Worm (Caenorhabditis elegans) whole organism, L4/young adult: Measurements from ENCODE around the gene R10H10.3.

Source experiments
- W03F9.2 ChIP-seq: fragments of 150-350 bp; optimal IDR thresholded peaks from 2 replicates; lab custom pipeline; 2014; ENCODE audit warnings: missing biosample characterization, missing genetic modification characterization
- dao-5 ChIP-seq: sonication (generic microtip); optimal IDR thresholded peaks from 2 replicates; lab custom pipeline; 2016; ENCODE audit warnings: missing genotype, missing genetic modification characterization, moderate library complexity, missing compliant biosample characterization
- him-1 ChIP-seq: sonication (generic microtip); optimal IDR thresholded peaks from 2 replicates; lab custom pipeline; 2016; ENCODE audit warnings: missing genotype, missing genetic modification reagents, missing genetic modification characterization, missing compliant biosample characterization

DNA sequence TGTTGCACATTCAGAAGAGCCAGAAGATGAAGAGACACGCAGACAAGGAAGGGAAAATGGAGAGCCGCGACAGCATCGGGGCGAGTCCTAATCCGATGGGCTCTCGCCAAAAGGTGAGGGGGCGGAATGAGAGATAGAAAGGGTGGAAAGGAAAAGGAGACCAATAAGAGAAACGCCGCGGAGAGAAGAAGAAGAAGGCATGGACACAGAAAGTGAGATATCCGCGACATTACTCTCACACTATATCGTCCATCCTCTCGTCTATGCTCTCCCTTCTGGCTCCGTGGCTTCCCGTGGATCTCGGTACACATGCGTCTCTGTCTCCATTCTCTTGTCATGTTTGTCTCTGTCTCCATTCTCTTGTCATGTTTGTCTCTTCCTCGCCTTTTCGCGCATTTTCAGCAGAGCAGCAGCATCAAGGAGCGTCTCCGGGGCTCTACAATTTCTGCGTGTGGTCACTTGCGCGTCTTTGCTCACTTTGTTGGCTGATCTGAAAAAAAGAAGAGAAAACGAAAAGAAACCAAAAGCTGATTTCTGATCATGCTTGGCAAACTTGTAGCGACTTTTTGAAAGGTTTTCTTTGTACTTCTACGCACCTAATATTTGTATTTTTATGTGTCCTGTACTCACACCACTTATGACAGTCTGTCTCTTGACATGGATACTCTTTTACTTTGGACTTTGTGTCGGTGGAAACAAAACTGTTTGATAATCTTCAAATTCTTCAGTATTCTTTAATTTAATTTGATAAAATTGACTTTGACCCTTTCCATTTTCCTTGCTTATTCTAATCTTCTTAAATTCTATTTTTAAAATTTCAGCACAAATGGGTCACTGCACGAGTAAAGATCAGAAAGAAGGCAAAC, 15.1 kb downstream of the R10H10.3 start, which contains the start of gene gpa-7:
- TF ChIP-seq W03F9.2 = no peak
- peak; percentile 80 for TF ChIP-seq him-1
- TF ChIP-seq dao-5 (tag; lab: Kevin White, UChicago) = no peak
